Worm (Caenorhabditis elegans) whole organism, midembryonic: ENCODE data around the gene F17A9.5.

Experiments used
- T22C8.4 ChIP-seq: fragments of 200-800 bp; sonication (Bioruptor generic); IDR thresholded peaks from 2 replicates; pipeline ENCODE4 v1.3.6; 2022; ENCODE audit warnings: missing genetic modification characterization, missing compliant biosample characterization
- cog-1 ChIP-seq: sonication (generic microtip); optimal IDR thresholded peaks from 2 replicates; lab custom pipeline; 2016; ENCODE audit warnings: missing genetic modification characterization, missing compliant biosample characterization
- flt-1 ChIP-seq: fragments of 200-800 bp; sonication (Bioruptor generic); IDR thresholded peaks from 2 replicates; pipeline ENCODE4 v1.3.6; 2022; ENCODE audit warnings: missing genetic modification characterization, missing compliant biosample characterization
- klf-2 ChIP-seq: fragments of 200-800 bp; sonication (Bioruptor generic); conservative IDR thresholded peaks from 2 replicates; pipeline ENCODE4 v1.3.6; 2022; ENCODE audit warnings: missing genetic modification reagents, missing genetic modification characterization, missing compliant biosample characterization
- med-1 ChIP-seq: sonication (generic microtip); optimal IDR thresholded peaks from 2 replicates; lab custom pipeline; 2017; ENCODE audit warnings: missing genetic modification characterization, mild to moderate bottlenecking, missing compliant biosample characterization, antibody characterized with exemption, missing genetic modification reagents; ENCODE audit not compliant: insufficient read depth
- ref-1 ChIP-seq: fragments of 200-800 bp; sonication (Bioruptor generic); conservative IDR thresholded peaks from 2 replicates; pipeline ENCODE4 v1.3.6; 2022; ENCODE audit warnings: missing genetic modification reagents, missing genetic modification characterization, missing compliant biosample characterization
- tab-1 ChIP-seq: fragments of 200-800 bp; sonication (Bioruptor generic); IDR thresholded peaks from 2 replicates; pipeline ENCODE4 v1.3.6; 2022; ENCODE audit warnings: missing genetic modification characterization, missing compliant biosample characterization
- ztf-23 ChIP-seq: fragments of 200-800 bp; sonication (Bioruptor generic); IDR thresholded peaks from 2 replicates; pipeline ENCODE4 v1.3.6; 2022; ENCODE audit warnings: missing genetic modification reagents, missing genetic modification characterization, missing compliant biosample characterization
- ztf-29 ChIP-seq: fragments of 200-800 bp; sonication (Bioruptor generic); IDR thresholded peaks from 2 replicates; pipeline ENCODE4 v1.3.6; 2022; ENCODE audit warnings: missing genetic modification reagents, missing genetic modification characterization, missing compliant biosample characterization

F17A9.5 gene

DNA sequence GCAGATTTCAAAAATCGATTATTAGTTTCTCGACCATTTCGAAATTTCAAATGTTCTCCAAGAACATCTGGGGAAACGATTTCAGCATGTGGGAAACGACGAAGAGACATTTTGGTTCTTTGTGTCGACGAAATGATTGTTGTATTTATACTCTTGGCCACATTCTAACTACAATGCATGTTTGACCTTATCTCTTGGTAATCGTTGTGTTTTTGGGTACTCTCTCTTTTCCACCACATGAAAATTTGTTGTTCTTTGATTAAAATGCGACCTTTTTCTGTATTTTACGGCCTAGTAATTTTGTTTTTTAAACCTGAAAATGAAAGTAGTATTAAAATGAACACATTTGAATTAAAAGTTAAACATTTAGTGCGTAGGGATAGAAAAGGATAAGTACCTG, at the start of gene F17A9.5:
F17A9.5 (minus strand) TSS at position 175 of the 400 bp plus-strand sequence.
- TF ChIP-seq med-1 = no peak
- no peak for TF ChIP-seq tab-1 (GFP tag; lab: Robert Waterston, UW)
- TF ChIP-seq ref-1 = no peak
- no peak for TF ChIP-seq cog-1
- no peak for TF ChIP-seq klf-2 (GFP tag; lab: Robert Waterston, UW)
- no peak for TF ChIP-seq T22C8.4
- no peak for TF ChIP-seq ztf-23 (GFP tag; lab: Robert Waterston, UW)
- TF ChIP-seq flt-1 (GFP tag; lab: Robert Waterston, UW) = no peak
- no peak for TF ChIP-seq ztf-29

DNA sequence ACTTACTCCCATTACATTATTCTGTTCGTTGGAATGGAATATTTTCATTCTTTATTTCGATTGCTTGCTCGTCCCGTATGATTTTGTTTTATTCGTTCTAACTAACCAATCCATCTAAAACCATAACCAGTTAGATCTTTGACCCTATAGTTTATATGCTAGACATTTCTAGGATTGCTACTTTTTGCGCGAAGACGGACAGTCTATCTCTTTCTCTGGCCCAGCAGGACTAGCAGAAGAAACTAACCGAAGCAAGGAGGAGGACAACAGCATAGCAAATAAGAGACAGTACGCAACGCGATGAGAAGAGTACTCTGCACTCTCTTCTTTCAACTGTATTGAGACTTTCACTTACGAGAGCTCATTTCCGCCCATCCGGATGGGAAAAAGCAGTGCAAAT, 25.4 kb upstream of the F17A9.5 start:
- TF ChIP-seq med-1 (no peak), klf-2 (GFP tag; lab: Robert Waterston, UW) (no peak), ztf-29 (no peak), tab-1 (GFP tag; lab: Robert Waterston, UW) (no peak), T22C8.4 (no peak), ztf-23 (GFP tag; lab: Robert Waterston, UW) (no peak), cog-1 (no peak), ref-1 (no peak), flt-1 (GFP tag; lab: Robert Waterston, UW) (no peak)

DNA sequence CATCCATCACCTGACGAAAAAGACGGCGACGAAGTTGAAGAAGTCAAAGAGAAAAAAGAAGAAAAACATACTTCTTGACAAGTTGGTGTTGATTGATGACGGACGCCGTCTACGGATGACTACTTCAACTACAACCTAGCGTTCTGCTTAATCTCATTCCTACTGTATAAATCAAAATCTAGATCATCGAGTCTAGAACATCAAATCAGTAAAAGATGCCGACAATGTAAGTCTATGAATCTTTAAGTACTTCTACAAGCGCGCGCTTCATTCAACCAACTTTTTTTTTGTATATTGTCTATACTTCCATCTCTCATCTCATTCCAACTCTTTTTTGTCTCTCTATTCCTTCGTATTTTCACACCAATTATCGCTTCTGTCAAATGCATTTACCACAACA, 22.6 kb upstream of the F17A9.5 start:
- TF ChIP-seq ztf-29 = no peak
- no peak for TF ChIP-seq ztf-23 (GFP tag; lab: Robert Waterston, UW)
- TF ChIP-seq klf-2 (GFP tag; lab: Robert Waterston, UW) = no peak

DNA sequence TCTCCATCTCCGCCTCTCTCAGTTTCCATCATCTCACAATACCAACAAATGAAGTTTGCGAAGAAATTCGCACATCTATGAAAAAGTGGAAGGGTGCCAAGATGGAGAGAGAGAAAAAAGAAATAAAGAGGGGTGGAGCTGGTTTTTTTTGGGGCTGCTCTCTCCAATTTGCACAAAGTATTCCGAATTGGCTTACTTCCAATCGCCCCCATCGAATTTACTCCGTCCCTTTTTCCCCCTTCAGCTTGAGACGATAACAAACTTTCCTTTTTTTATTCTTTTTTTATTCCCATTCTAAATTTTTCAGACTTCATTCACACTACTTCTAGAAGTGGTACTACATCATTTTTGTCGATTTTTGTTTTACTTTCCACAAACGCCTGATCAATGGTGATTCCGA, 18.3 kb upstream of the F17A9.5 start, which contains the start of gene exp-2:
exp-2 (plus strand) TSS at position 301 of the 400 bp plus-strand sequence.
- TF ChIP-seq med-1 (no peak), tab-1 (GFP tag; lab: Robert Waterston, UW) (no peak), ref-1 (no peak), cog-1 (no peak), ztf-29 (no peak), T22C8.4 (no peak), ztf-23 (GFP tag; lab: Robert Waterston, UW) (no peak), klf-2 (GFP tag; lab: Robert Waterston, UW) (no peak), flt-1 (GFP tag; lab: Robert Waterston, UW) (no peak)

DNA sequence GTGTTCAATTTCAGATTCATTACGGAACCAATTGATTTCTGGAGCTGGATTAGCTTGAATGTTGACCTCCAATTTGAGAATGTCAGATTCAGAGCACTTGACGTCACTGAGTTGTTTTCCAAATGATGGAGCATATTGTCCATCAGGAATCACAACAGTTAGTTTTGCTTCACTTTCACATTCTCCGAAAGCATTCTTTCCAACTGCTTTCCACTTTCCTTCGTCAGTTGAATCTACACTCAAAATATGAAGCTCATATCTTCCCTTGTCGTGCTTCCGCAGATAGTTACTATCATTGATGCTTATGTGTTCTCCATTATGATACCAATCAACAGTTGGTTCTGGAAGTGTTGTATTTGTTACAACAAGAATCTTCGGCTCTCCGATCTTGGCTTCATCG, 15.6 kb upstream of the F17A9.5 start:
- no peak for TF ChIP-seq ztf-29

DNA sequence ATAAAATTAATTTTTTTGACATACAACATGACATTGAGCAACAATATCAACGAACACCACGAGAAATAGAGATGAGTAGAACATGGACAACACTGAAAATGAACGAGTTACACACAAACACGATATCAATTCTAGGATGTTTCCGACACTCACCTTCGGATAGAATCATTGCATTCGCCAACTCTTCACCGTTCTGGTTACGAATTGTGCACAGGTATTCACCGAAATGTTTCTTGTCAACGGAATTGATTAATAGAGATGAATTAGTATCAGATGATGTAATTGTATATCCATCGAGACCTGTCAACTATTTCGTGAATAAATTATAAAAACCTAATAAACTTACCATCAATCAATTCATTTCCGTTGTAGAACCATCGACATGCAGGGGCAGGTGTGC, 8.9 kb upstream of the F17A9.5 start:
- TF ChIP-seq med-1 (no peak), flt-1 (GFP tag; lab: Robert Waterston, UW) (no peak)

DNA sequence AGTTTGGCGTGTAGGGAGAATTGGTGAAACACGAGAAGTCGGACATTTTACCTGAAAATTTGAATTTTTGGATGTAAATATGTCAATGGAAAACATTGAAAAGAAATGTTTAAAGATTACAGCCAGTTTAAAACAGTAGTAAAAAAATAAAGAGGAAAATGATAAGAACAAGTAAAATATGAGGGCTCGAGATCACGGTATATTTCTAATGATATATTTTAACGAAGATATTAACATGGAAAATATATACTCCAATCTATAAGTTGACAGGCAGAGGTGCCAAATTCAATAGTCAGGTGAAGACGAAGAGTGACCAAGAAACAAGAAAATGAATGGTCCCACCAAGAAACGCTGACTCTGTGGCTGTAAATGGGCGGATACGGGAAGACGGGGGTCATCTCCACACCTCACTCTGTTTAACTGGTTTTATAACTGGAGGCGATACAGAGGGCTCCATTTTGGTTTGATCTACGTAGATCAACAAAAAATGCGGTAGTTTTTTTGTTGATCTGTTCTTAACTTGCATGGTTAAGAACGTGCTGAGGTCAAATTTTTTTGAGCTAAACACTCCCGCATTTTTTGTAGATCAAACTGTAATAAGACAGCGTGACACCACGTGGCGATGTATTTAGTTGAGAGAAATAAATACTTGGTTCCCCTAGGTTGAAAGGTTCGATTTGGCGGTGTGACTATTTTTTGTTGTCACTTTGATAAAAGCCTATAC, 7.5 kb upstream of the F17A9.5 start, which contains the start of gene ceh-49:
ceh-49 (minus strand) TSS at position 51 of the 724 bp plus-strand sequence.
- TF ChIP-seq med-1 = no peak
- TF ChIP-seq ref-1 = no peak
- no peak for TF ChIP-seq tab-1 (GFP tag; lab: Robert Waterston, UW)
- TF ChIP-seq cog-1 = no peak
- no peak for TF ChIP-seq T22C8.4
- TF ChIP-seq ztf-29 = no peak

DNA sequence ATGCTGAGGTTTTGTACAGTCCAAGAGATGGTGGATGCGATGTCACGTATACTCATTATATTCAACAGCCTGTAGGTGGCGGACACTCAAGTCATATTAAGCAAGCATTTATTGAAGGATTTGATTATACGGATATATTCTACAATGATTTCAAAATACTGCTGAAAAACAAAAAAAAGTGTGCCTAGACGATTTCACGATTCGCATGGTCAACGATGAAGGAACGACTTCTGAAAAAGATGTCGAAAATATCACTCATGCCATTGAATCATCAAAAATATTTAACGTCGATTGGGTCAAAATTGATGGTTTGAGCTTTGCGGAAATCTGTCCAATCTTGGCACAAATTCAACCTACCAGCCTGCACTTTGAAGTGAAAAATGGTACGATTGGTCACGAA, 4.2 kb upstream of the F17A9.5 start:
- TF ChIP-seq med-1 (no peak), klf-2 (GFP tag; lab: Robert Waterston, UW) (no peak), ztf-23 (GFP tag; lab: Robert Waterston, UW) (no peak), ref-1 (no peak), flt-1 (GFP tag; lab: Robert Waterston, UW) (no peak), ztf-29 (no peak), tab-1 (GFP tag; lab: Robert Waterston, UW) (no peak)

DNA sequence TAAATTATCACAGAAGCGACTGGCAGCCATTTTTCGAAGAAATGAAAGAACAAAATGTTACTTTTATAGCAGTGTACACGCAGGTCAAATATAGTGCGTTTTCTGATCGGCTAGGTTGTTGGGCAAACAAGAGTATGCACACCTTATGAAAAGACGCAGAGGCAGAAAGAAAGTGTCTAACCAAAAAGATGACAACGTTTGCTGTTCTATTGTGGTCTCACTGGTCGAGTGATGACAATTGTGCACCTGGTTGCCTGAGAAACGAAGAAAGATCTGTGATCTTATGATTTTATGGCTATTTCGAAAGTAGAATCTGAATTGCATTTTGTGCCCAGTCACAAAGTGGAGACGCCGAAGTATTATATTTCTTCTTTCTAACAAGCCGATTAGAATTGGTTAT, 2.3 kb downstream of the F17A9.5 start, which contains the start of gene F17A9.4:
F17A9.4 (minus strand) TSS at position 97 of the 400 bp plus-strand sequence.
- TF ChIP-seq med-1 (no peak), cog-1 (no peak), ref-1 (no peak), T22C8.4 (no peak), ztf-29 (no peak), flt-1 (GFP tag; lab: Robert Waterston, UW) (no peak), klf-2 (GFP tag; lab: Robert Waterston, UW) (no peak), tab-1 (GFP tag; lab: Robert Waterston, UW) (no peak), ztf-23 (GFP tag; lab: Robert Waterston, UW) (no peak)

DNA sequence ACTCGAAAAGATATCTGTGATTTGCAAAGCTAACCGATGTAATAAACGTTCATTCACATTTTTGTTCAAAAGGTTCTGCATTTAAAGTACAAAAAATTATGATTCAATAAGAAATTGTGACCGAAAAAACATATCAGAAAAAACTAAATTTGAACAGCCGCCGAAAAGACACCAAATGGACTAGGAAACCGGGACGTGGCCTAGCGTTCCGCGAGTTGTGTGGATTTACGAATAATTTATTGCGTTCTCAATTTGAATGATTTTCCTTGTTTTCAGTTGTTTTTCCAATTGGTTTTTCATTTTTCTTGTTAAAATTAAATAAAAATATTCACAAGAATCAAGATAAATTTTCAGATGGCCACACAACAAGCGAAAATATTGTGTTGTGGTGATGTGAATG, 5.3 kb downstream of the F17A9.5 start, which contains the start of gene cwf-19L1:
cwf-19L1 (plus strand) TSS at position 355 of the 400 bp plus-strand sequence.
- TF ChIP-seq ztf-29 (no peak), T22C8.4 (no peak), tab-1 (GFP tag; lab: Robert Waterston, UW) (no peak), med-1 (no peak), ztf-23 (GFP tag; lab: Robert Waterston, UW) (0 out of 2 replicates have a peak, but pooled peaks have one; percentile 51), klf-2 (GFP tag; lab: Robert Waterston, UW) (no peak; the same call in 1 of the 2 replicates), ref-1 (no peak), cog-1 (peak; percentile 65), flt-1 (GFP tag; lab: Robert Waterston, UW) (no peak)

DNA sequence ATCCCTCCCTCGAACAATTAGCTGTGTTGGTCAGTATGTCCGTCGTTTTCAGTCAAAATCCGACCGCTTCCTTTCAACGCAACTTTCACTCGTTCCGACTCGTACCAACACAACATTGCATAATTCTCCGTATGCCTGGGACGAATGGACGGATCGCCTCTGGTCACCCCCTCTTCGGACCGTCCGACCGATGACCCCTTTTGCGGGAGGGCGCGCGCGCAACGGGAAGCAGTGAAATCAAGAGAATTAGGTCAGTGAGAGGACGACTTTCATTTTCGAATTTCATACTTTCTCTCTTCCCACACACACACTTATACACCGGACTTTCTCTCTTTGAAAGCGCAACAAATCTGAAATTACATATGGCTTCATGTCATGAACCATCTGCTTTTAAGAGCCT, 7.4 kb downstream of the F17A9.5 start, which contains the start of gene atf-8:
atf-8 (plus strand) TSS at position 234 of the 400 bp plus-strand sequence.
- TF ChIP-seq klf-2 (GFP tag; lab: Robert Waterston, UW) = no peak
- no peak for TF ChIP-seq ztf-29
- TF ChIP-seq tab-1 (GFP tag; lab: Robert Waterston, UW) = no peak
- TF ChIP-seq med-1 = no peak
- no peak for TF ChIP-seq ref-1
- no peak for TF ChIP-seq cog-1
- no peak for TF ChIP-seq ztf-23 (GFP tag; lab: Robert Waterston, UW)
- no peak for TF ChIP-seq T22C8.4
- no peak for TF ChIP-seq flt-1 (GFP tag; lab: Robert Waterston, UW)
